Worm (Caenorhabditis elegans): ENCODE data around the gene C38C3.6.
A peak's percentile ranks its signal among the peaks of the same experiment; 100 is the strongest.

Gene C38C3.6

ce11 chrV:1447724-1448123, 43.7 kb downstream of the C38C3.6 start, which contains the start of gene cnc-3:
Gene cnc-3, plus strand, starts transcription at chrV:1448004.
- TF ChIP-seq nfya-2 (GFP tag; IDR thresholded peaks at IDR 0.05) (no peak), nfyb-1 (GFP tag; IDR thresholded peaks at IDR 0.05) (0 out of 2 replicates have a peak, but pooled peaks have one; percentile 45), nhr-179 (tag; optimal IDR thresholded peaks at IDR 0.05) (no peak), ZK185.1 (tag; optimal IDR thresholded peaks at IDR 0.05; ENCODE audit: poor library complexity, severe bottlenecking) (no peak)

- no peak for TF ChIP-seq ztf-18 (tag; optimal IDR thresholded peaks at IDR 0.05)
- no peak for TF ChIP-seq him-1 (tag; optimal IDR thresholded peaks at IDR 0.05)
- no peak for TF ChIP-seq nfyb-1 (GFP tag; IDR thresholded peaks at IDR 0.05)
- TF ChIP-seq ets-4 (GFP tag; optimal IDR thresholded peaks at IDR 0.05) = no peak
- no peak for TF ChIP-seq F37B4.10 (GFP tag; IDR thresholded peaks at IDR 0.05)
These were observed 44.3 kb downstream of the C38C3.6 start, which contains the start of gene cnc-4 for ce11 chrV:1447079-1447478. Gene cnc-4, plus strand, starts transcription at chrV:1447195.

DNA sequence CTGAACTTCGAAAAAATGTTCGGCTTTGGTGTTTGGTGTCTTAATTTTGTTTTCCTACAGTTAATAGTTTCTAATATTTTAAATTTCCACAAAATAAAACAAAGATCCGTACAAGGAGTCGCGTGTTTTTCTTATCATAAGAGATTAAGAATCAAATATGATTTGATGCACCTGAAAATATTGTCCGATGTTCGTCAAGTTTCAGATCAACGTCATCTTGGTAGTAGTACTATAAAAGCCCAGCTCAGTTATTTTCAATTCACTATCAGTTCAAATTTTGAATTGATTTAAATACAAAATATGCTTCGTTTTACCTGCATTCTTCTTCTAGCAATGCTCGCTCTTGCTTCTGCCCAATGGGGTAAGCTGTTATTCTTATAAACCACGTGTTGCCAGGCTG, 46.3 kb downstream of the C38C3.6 start, which contains the start of gene cnc-5:
TSS of gene cnc-5 (plus strand) at position 301 of the 400 bp plus-strand sequence.
- TF ChIP-seq nfya-2 (GFP tag; IDR thresholded peaks at IDR 0.05) (no peak), F22D6.2 (tag; optimal IDR thresholded peaks at IDR 0.05) (no peak), Y53G8AR.9 (GFP tag; conservative IDR thresholded peaks at IDR 0.05) (no peak), F10E7.11 (tag; optimal IDR thresholded peaks at IDR 0.05) (no peak), nhr-120 (GFP tag; IDR thresholded peaks at IDR 0.05) (no peak), ztf-22 (GFP tag; optimal IDR thresholded peaks at IDR 0.05) (no peak), rec-8 (tag; optimal IDR thresholded peaks at IDR 0.05) (no peak), dpl-1 (GFP tag; optimal IDR thresholded peaks at IDR 0.05) (no peak), snpc-1.1 (tag; optimal IDR thresholded peaks at IDR 0.05; ENCODE audit: insufficient read depth) (no peak), B0336.3 (GFP tag; IDR thresholded peaks at IDR 0.05) (no peak), T07F8.4 (tag; optimal IDR thresholded peaks at IDR 0.05) (no peak), lin-26 (GFP tag; IDR thresholded peaks at IDR 0.05) (no peak), zfh-2 (GFP tag; conservative IDR thresholded peaks at IDR 0.05) (no peak), tbx-9 (tag; optimal IDR thresholded peaks at IDR 0.05; ENCODE audit: borderline replicate concordance) (no peak), sdz-38 (tag; optimal IDR thresholded peaks at IDR 0.05) (no peak), ztf-6 (GFP tag; IDR thresholded peaks at IDR 0.05) (no peak), egl-44 (GFP tag; IDR thresholded peaks at IDR 0.05) (no peak), ztf-28 (GFP tag; IDR thresholded peaks at IDR 0.05) (no peak)

- TF ChIP-seq lin-35 (GFP tag; optimal IDR thresholded peaks at IDR 0.05) (no peak), nhr-179 (tag; optimal IDR thresholded peaks at IDR 0.05) (no peak), pha-4 (tag; optimal IDR thresholded peaks at IDR 0.05) (no peak), gei-17 (GFP tag; optimal IDR thresholded peaks at IDR 0.05) (no peak), hlh-26 (GFP tag; conservative IDR thresholded peaks at IDR 0.05) (no peak), lag-1 (GFP tag; IDR thresholded peaks at IDR 0.05) (no peak), B0019.2 (GFP tag; conservative IDR thresholded peaks at IDR 0.05) (no peak), repo-1 (tag; optimal IDR thresholded peaks at IDR 0.05) (no peak), snpc-1.1 (tag; optimal IDR thresholded peaks at IDR 0.05; ENCODE audit: insufficient read depth) (no peak), B0035.1 (tag; optimal IDR thresholded peaks at IDR 0.05) (no peak)
These were observed 47.2 kb downstream of the C38C3.6 start, which contains the start of gene cnc-1 for ce11 chrV:1444180-1444579. Gene cnc-1, minus strand, starts transcription at chrV:1444280.

All from whole organism, young adult.